Fruit fly (Drosophila melanogaster) whole organism, wandering third instar larva: ENCODE results near the gene Pbp95.
A peak's percentile ranks its signal among the peaks of the same experiment; 100 is the strongest.

Experiments used
- CG32264 ChIP-seq: fragments of 200-800 bp; sonication (Bioruptor generic); optimal IDR thresholded peaks from 2 replicates; lab custom pipeline; 2016; ENCODE audit warnings: missing biosample characterization, missing genetic modification characterization
- CrebA ChIP-seq: fragments of 200-800 bp; sonication (Bioruptor generic); optimal IDR thresholded peaks from 2 replicates; lab custom pipeline; 2016; ENCODE audit warnings: missing biosample characterization, mild to moderate bottlenecking, missing genetic modification characterization, borderline replicate concordance
- Dfd ChIP-seq: fragments of >200 bp; optimal IDR thresholded peaks from 2 replicates; lab custom pipeline; 2017; ENCODE audit warnings: missing biosample characterization, missing genetic modification characterization
- Dif ChIP-seq: fragments of 200-275, 200-300 bp; sonication (Bioruptor generic); optimal IDR thresholded peaks from 2 replicates; lab custom pipeline; 2018; ENCODE audit warnings: missing biosample characterization, missing genetic modification characterization; ENCODE audit not compliant: partially characterized antibody
- HLH106 ChIP-seq: fragments of 200-800 bp; optimal IDR thresholded peaks from 3 replicates; lab custom pipeline; 2019; ENCODE audit warnings: missing biosample characterization, mild to moderate bottlenecking, missing genetic modification characterization, moderate library complexity
- Hr78 ChIP-seq: fragments of >200 bp; optimal IDR thresholded peaks from 2 replicates; lab custom pipeline; 2017; ENCODE audit warnings: missing biosample characterization, missing genetic modification characterization
- Hr83 ChIP-seq: fragments of 200-300 bp; sonication (Bioruptor generic); optimal IDR thresholded peaks from 2 replicates; lab custom pipeline; 2016; ENCODE audit warnings: missing biosample characterization, mild to moderate bottlenecking, missing genetic modification characterization, moderate library complexity; ENCODE audit not compliant: poor library complexity, severe bottlenecking
- Jra ChIP-seq: sonication (Bioruptor generic); optimal IDR thresholded peaks from 2 replicates; lab custom pipeline; 2016; ENCODE audit warnings: missing biosample characterization, missing genetic modification characterization
- Myc ChIP-seq: fragments of >200 bp; optimal IDR thresholded peaks from 2 replicates; lab custom pipeline; 2017
- N ChIP-seq: fragments of >200 bp; optimal IDR thresholded peaks from 2 replicates; lab custom pipeline; 2018; ENCODE audit warnings: missing biosample characterization, missing external identifiers, missing genetic modification characterization
- OdsH ChIP-seq: fragments of 200-800 bp; sonication (Bioruptor generic); optimal IDR thresholded peaks from 2 replicates; lab custom pipeline; 2016; ENCODE audit warnings: missing biosample characterization, mild to moderate bottlenecking, missing genetic modification characterization
- Rel ChIP-seq, 2 experiments: fragments of 200-800 bp; sonication (Bioruptor generic) in 1 of 2; optimal IDR thresholded peaks; 2 replicates in 1 of 2; 3 replicates in 1 of 2; lab custom pipeline; 2016 to 2019; ENCODE audit warnings: mild to moderate bottlenecking in 2 of 2, missing biosample characterization in 2 of 2, missing genetic modification characterization in 2 of 2, moderate library complexity in 1 of 2
- Sp1 ChIP-seq: fragments of 200-800 bp; sonication (Bioruptor generic); optimal IDR thresholded peaks from 3 replicates; lab custom pipeline; 2019; ENCODE audit warnings: missing biosample characterization, mild to moderate bottlenecking, missing genetic modification characterization, moderate library complexity
- Vsx2 ChIP-seq: fragments of 200-300, 225-300 bp; sonication (Bioruptor generic); optimal IDR thresholded peaks from 2 replicates; lab custom pipeline; 2018; ENCODE audit warnings: missing biosample characterization, missing genetic modification characterization; ENCODE audit not compliant: partially characterized antibody
- br ChIP-seq: fragments of 200-800 bp; sonication (Bioruptor generic); optimal IDR thresholded peaks from 2 replicates; lab custom pipeline; 2016; ENCODE audit warnings: missing biosample characterization, missing genetic modification characterization
- dsf ChIP-seq: sonication (Bioruptor generic); optimal IDR thresholded peaks from 2 replicates; lab custom pipeline; 2016; ENCODE audit warnings: missing biosample characterization, missing genetic modification characterization, borderline replicate concordance
- ey ChIP-seq: fragments of 200-800 bp; sonication (Bioruptor generic); optimal IDR thresholded peaks from 2 replicates; lab custom pipeline; 2016; ENCODE audit warnings: missing biosample characterization, missing genetic modification characterization
- fru ChIP-seq: fragments of 200-800 bp; sonication (Bioruptor generic); optimal IDR thresholded peaks from 3 replicates; lab custom pipeline; 2016; ENCODE audit warnings: missing biosample characterization, mild to moderate bottlenecking, missing genetic modification characterization
- h ChIP-seq: fragments of 200-800 bp; sonication (Bioruptor generic); optimal IDR thresholded peaks from 3 replicates; lab custom pipeline; 2016; ENCODE audit warnings: missing biosample characterization, mild to moderate bottlenecking, missing genetic modification characterization
- jim ChIP-seq: fragments of 175-275, 200-325 bp; sonication (Bioruptor generic); optimal IDR thresholded peaks from 2 replicates; lab custom pipeline; 2016; ENCODE audit warnings: missing biosample characterization, mild to moderate bottlenecking, missing genetic modification characterization
- pan ChIP-seq: fragments of >200 bp; optimal IDR thresholded peaks from 2 replicates; lab custom pipeline; 2017
- psq ChIP-seq: fragments of 200-800 bp; sonication (Bioruptor generic); optimal IDR thresholded peaks from 3 replicates; lab custom pipeline; 2017; ENCODE audit warnings: missing biosample characterization, mild to moderate bottlenecking, missing genetic modification characterization, moderate library complexity
- rgr ChIP-seq: fragments of 200-800 bp; sonication (Bioruptor generic); optimal IDR thresholded peaks from 3 replicates; lab custom pipeline; 2016; ENCODE audit warnings: missing biosample characterization, mild to moderate bottlenecking, missing genetic modification characterization
- tai ChIP-seq: sonication (Bioruptor generic); optimal IDR thresholded peaks from 2 replicates; lab custom pipeline; 2016; ENCODE audit warnings: missing biosample characterization, missing genetic modification characterization

Gene Pbp95

dm6 chr3R:7977011-7977925 is 36.3 kb upstream of the Pbp95 start (continued):
- TF ChIP-seq N: no peak
- TF ChIP-seq CG32264 (GFP tag; lab: Kevin White, UChicago): no peak
- TF ChIP-seq Hr78: no peak
- no peak for TF ChIP-seq pan
- peak; percentile 28 for TF ChIP-seq rgr
- peak; percentile 50 for TF ChIP-seq h
- no peak for TF ChIP-seq Hr83 (GFP tag; lab: Kevin White, UChicago)
- no peak for TF ChIP-seq psq (GFP tag; lab: Kevin White, UChicago)
- no peak for TF ChIP-seq Jra (GFP tag; lab: Kevin White, UChicago)
- peak; percentile 7 for TF ChIP-seq OdsH (GFP tag; lab: Kevin White, UChicago)
- no peak for TF ChIP-seq Rel (GFP tag; optimal IDR thresholded peaks at IDR 0.05; lab: Kevin White, UChicago)
- peak; percentile 69 for TF ChIP-seq Rel (tag; optimal IDR thresholded peaks at IDR 0.05; lab: Kevin White, UChicago)
- no peak for TF ChIP-seq jim

- TF ChIP-seq HLH106 (tag; lab: Kevin White, UChicago): no peak
- peak; percentile 2 for TF ChIP-seq Sp1
- TF ChIP-seq CrebA (GFP tag; lab: Kevin White, UChicago): peak; percentile 84
These were observed 35.1 kb upstream of the Pbp95 start, which contains the start of the genes CD98hc and Os-C for dm6 chr3R:7978379-7979009. Gene CD98hc (minus strand): TSS chr3R:7978428. Gene Os-C (plus strand): TSS chr3R:7978959.

dm6 chr3R:7980222-7980621 is 33.4 kb upstream of the Pbp95 start, which contains the start of gene Sfp84E:
Gene Sfp84E (minus strand): TSS chr3R:7980322.
- no peak for TF ChIP-seq Vsx2
- TF ChIP-seq dsf (GFP tag; lab: Kevin White, UChicago): no peak
- TF ChIP-seq Dif (GFP tag; lab: Kevin White, UChicago): no peak
- TF ChIP-seq br (GFP tag; lab: Kevin White, UChicago): no peak
- no peak for TF ChIP-seq ey (GFP tag; lab: Kevin White, UChicago)

dm6 chr3R:7981396-7981795 is 32.2 kb upstream of the Pbp95 start:
- TF ChIP-seq tai (GFP tag; lab: Kevin White, UChicago): peak; percentile 24
- peak; percentile 50 for TF ChIP-seq Vsx2
- no peak for TF ChIP-seq ey (GFP tag; lab: Kevin White, UChicago)
- peak; percentile 63 for TF ChIP-seq Myc (lab: Kevin White, UChicago)
- TF ChIP-seq, all 38 proteins: peak for 3

dm6 chr3R:7990257-7990656 is 23.3 kb upstream of the Pbp95 start:
- TF ChIP-seq jim: no peak
- peak; percentile 51 for TF ChIP-seq Dfd (GFP tag; lab: Kevin White, UChicago)
- TF ChIP-seq rgr: no peak
- TF ChIP-seq, all 38 proteins: peak for 1

- TF ChIP-seq fru: peak; percentile 39
- no peak for TF ChIP-seq dsf (GFP tag; lab: Kevin White, UChicago)
These were observed 22.7 kb upstream of the Pbp95 start for dm6 chr3R:7990799-7991423.

- TF ChIP-seq Hr78 (no peak), psq (GFP tag; lab: Kevin White, UChicago) (no peak), Myc (lab: Kevin White, UChicago) (peak; percentile 38)
These were observed 22.1 kb upstream of the Pbp95 start for dm6 chr3R:7991446-7991845.
